Worm (Caenorhabditis elegans) whole organism, young adult: ENCODE measurements around the gene srw-43.

ENCODE experiments used
- B0035.1 ChIP-seq: sonication (generic microtip); optimal IDR thresholded peaks from 2 replicates; lab custom pipeline; 2016; ENCODE audit warnings: missing genetic modification characterization, mild to moderate bottlenecking, missing compliant biosample characterization, missing genotype, missing genetic modification reagents
- Y53F4B.3 ChIP-seq: fragments of 200-800 bp; sonication (Bioruptor generic); IDR thresholded peaks from 2 replicates; pipeline ENCODE4 v1.3.6; 2022; ENCODE audit warnings: missing genetic modification reagents, missing genetic modification characterization, missing compliant biosample characterization
- ama-1 ChIP-seq, 3 experiments: fragments of 150-350 bp in 1 of 3; sonication (generic microtip) in 2 of 3; optimal IDR thresholded peaks; 2 replicates each; lab custom pipeline; 2014 to 2018; ENCODE audit warnings: missing biosample characterization in 2 of 3, missing genetic modification characterization in 2 of 3, missing genetic modification reagents in 2 of 3
- hmg-1.2 ChIP-seq: fragments of 200-800 bp; sonication (Bioruptor generic); IDR thresholded peaks from 2 replicates; pipeline ENCODE4 v1.3.6; 2022; ENCODE audit warnings: missing genetic modification reagents, missing genetic modification characterization, missing compliant biosample characterization
- mes-4 ChIP-seq: sonication (generic microtip); optimal IDR thresholded peaks from 2 replicates; lab custom pipeline; 2016; ENCODE audit warnings: missing genotype, missing genetic modification characterization, missing compliant biosample characterization

ce11 chrV:16713797-16714196 lies 28.0 kb downstream of the srw-43 start:
- TF ChIP-seq Y53F4B.3 = no peak
- no peak for TF ChIP-seq mes-4 (tag; lab: Kevin White, UChicago)
- no peak for TF ChIP-seq hmg-1.2 (GFP tag; lab: Robert Waterston, UW)
- TF ChIP-seq ama-1 (optimal IDR thresholded peaks at IDR 0.05; lab: Kevin White, UChicago) = no peak
- TF ChIP-seq ama-1 (GFP tag; optimal IDR thresholded peaks at IDR 0.05; lab: Kevin White, UChicago) = no peak
- no peak for TF ChIP-seq B0035.1 (tag; lab: Kevin White, UChicago)
